Fruit fly (Drosophila melanogaster): Measurements from ENCODE around the gene Mgat3.
A peak's percentile ranks its signal among the peaks of the same experiment; 100 is the strongest.

Mgat3 gene

DNA sequence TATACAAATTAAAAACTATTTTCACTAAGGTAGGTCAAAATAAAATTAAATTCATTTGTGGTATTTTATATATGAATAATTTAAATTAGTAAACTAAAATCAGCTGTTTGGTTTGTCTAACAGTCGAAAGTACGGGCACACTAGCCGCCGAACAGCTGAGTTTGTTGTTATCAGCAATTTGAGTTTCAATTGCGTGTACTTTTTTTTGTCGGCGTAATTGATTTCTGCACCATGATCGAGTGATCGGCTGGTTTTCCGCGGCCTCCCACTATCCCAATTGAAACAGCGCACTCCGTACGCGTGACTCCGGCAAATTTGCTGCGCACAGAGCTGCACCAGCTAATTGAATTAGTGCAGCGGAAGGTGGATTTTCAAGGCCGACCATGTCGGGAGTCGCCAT, 3.3 kb downstream of the Mgat3 start, which contains the start of gene Alg7:
Alg7 (plus strand) TSS at position 153 of the 400 bp plus-strand sequence.
- peak; percentile 49 for TF ChIP-seq bab1 (GFP tag; optimal IDR thresholded peaks at IDR 0.05)
- no peak for TF ChIP-seq CG7101 (tag; optimal IDR thresholded peaks at IDR 0.05)
- peak; percentile 45 for TF ChIP-seq tj (GFP tag; optimal IDR thresholded peaks at IDR 0.05)

DNA sequence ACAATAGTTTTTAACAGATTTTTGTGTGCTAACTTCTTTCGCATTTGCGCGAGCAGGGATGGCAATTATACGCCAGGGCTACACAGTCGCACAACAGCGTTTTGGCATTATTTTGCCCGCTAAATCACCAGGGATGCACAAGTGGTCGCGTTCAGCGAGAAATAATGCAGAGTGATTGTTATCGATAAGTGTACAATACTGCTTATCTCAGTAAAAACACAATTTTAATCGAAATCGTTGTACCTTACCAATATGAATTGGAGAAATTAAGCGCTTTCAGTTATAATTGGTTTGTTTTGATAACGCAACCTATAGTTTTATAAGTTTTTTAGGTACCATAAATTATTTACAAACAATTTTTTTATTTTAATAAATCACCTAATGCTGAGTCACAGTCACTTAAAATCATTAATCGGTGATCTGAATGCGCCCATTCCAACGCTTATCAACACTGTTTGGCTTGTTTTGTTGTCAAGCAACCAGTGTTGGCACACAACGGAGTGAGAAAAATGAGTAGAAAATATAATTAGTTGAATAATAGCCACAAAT, 5.6 kb downstream of the Mgat3 start, which contains the start of the genes Sfmbt and CG5439:
Sfmbt (minus strand) TSS at position 85 of the 549 bp plus-strand sequence.
CG5439 (plus strand) TSS at position 450 of the 549 bp plus-strand sequence.
- peak; percentile 83 for TF ChIP-seq Crg-1 (GFP tag; optimal IDR thresholded peaks at IDR 0.05)
- TF ChIP-seq CG7045 (GFP tag; optimal IDR thresholded peaks at IDR 0.05): peak; percentile 82
- TF ChIP-seq CG12768 (GFP tag; optimal IDR thresholded peaks at IDR 0.05): peak; percentile 85
- TF ChIP-seq toe (GFP tag; optimal IDR thresholded peaks at IDR 0.05): peak; percentile 95
- no peak for TF ChIP-seq kay (GFP tag; ENCODE audit: borderline replicate concordance)
- TF ChIP-seq Hr96 (GFP tag; optimal IDR thresholded peaks at IDR 0.05): peak; percentile 88
- peak in 1 of 2 experiments; percentile 80 for TF ChIP-seq cnc (optimal IDR thresholded peaks at IDR 0.05)
- TF ChIP-seq Clk (GFP tag; optimal IDR thresholded peaks at IDR 0.05): peak; percentile 88
- TF ChIP-seq CG33017 (tag; optimal IDR thresholded peaks at IDR 0.05): peak; percentile 82
- TF ChIP-seq CG1620 (GFP tag; optimal IDR thresholded peaks at IDR 0.05): peak; percentile 91
- peak; percentile 85 for TF ChIP-seq bab1 (GFP tag; optimal IDR thresholded peaks at IDR 0.05)
- peak; percentile 74 for TF ChIP-seq CG14711 (tag; optimal IDR thresholded peaks at IDR 0.05)
- peak; percentile 93 for TF ChIP-seq tj (GFP tag; optimal IDR thresholded peaks at IDR 0.05)
- TF ChIP-seq CG11617 (GFP tag; optimal IDR thresholded peaks at IDR 0.05): peak; percentile 88
- TF ChIP-seq Mnt (GFP tag; optimal IDR thresholded peaks at IDR 0.05): peak; percentile 81
- TF ChIP-seq pad (GFP tag; optimal IDR thresholded peaks at IDR 0.05): peak; percentile 80
- TF ChIP-seq ovo (GFP tag; optimal IDR thresholded peaks at IDR 0.05): peak; percentile 74
- no peak for TF ChIP-seq CG5204 (GFP tag; optimal IDR thresholded peaks at IDR 0.05)
- peak; percentile 57 for TF ChIP-seq cic (GFP tag; optimal IDR thresholded peaks at IDR 0.05)
- TF ChIP-seq CG7101 (tag; optimal IDR thresholded peaks at IDR 0.05): peak; percentile 83

DNA sequence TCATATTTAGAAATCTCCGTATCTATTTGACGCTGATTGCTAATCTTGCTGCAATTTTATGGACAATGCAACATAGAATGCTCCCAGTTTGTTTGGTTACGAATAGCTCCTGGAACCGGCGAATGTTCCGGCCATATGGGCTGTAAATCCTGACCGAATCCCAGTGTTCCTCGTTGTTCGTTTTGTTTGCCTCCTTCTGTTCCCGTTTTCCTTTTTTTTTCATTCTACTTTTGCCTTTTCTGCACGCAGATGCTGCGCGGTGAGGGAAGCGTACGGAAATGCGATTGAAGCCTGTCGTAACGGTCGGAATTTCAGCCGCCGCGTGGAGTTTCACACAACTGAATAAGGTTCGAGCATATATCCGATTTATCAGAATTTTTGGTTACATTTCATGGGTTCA, 6.3 kb downstream of the Mgat3 start, which contains the start of gene CG43925:
CG43925 (plus strand) TSS at position 301 of the 400 bp plus-strand sequence.
- TF ChIP-seq tj (GFP tag; optimal IDR thresholded peaks at IDR 0.05) (no peak), CG33017 (tag; optimal IDR thresholded peaks at IDR 0.05) (no peak), kay (GFP tag; ENCODE audit: borderline replicate concordance) (no peak), CG5204 (GFP tag; optimal IDR thresholded peaks at IDR 0.05) (no peak), CG12768 (GFP tag; optimal IDR thresholded peaks at IDR 0.05) (no peak), CG7045 (GFP tag; optimal IDR thresholded peaks at IDR 0.05) (no peak), toe (GFP tag; optimal IDR thresholded peaks at IDR 0.05) (no peak), cic (GFP tag; optimal IDR thresholded peaks at IDR 0.05) (no peak), Crg-1 (GFP tag; optimal IDR thresholded peaks at IDR 0.05) (no peak)

DNA sequence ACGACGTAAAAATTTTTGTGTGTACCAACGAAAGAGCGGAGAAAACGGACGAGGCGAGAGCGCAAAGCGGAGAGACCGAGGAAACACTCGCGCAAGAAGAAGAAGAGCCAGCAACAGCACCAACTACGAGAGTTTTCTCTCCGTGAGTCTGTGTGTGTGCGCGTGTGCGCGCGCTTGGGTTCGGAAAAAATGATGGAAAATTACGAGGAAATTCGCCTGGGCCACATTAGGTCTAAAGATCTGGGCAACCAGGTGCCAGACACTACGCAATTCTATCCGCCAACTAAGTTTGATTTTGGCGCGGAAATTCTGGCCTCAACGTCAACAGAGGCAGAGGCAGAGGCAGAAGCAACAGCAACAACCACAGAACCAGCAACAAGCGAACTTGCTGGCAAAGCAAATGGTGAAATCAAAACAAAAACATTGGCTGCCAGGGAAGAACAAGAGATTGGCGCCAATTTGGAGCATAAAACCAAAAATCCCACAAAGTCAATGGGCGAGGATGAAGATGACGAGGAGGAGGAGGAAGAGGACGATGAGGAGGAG, 16.5 kb downstream of the Mgat3 start, which contains the start of gene DnaJ-H:
DnaJ-H (minus strand) TSS at position 271 of the 546 bp plus-strand sequence.
- TF ChIP-seq CG7045 (GFP tag; optimal IDR thresholded peaks at IDR 0.05) (no peak), kay (GFP tag; ENCODE audit: borderline replicate concordance) (no peak), tj (GFP tag; optimal IDR thresholded peaks at IDR 0.05) (peak; percentile 88), cic (GFP tag; optimal IDR thresholded peaks at IDR 0.05) (peak; percentile 60), Mnt (GFP tag; optimal IDR thresholded peaks at IDR 0.05) (peak; percentile 37), CG7101 (tag; optimal IDR thresholded peaks at IDR 0.05) (no peak), bab1 (GFP tag; optimal IDR thresholded peaks at IDR 0.05) (no peak), toe (GFP tag; optimal IDR thresholded peaks at IDR 0.05) (no peak), CG5204 (GFP tag; optimal IDR thresholded peaks at IDR 0.05) (no peak)

DNA sequence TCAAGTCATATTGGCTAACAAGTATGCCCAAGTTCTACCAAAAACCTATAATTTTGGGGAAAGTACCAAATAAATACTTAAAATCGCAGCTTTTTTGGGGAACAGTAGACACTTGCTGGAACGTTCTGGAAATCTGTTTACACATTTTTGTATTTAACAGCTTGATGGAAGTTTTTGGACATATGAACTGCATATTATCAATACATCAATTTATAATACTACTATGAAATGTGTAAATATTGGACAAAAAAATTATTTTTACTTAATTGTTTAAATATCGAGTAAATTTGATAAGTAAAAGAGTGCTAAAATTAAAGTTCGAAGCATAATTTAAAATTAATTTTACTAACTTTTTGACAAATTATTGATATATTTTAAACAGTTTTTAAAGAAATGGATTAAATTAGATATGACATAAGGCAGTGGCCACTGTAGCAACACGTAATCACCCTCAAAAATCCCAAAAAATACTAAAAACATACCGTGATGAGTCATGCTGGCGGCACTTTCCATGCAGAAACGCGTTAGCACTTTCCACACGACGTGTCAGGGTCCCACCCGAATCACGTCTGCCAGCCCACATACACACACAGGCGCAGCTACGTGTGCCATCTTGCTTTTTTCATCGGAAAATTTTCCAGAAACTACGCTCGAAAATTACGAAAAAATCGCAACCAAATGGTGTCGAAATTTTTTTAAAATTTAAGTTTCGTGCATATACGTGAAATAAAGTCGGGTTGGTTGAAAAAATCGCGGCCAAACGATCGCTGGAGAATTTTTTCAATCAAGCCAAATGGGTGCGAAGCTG, 17.2 kb downstream of the Mgat3 start, which contains the start of gene Sirt1:
Sirt1 (plus strand) TSS at position 571 of the 808 bp plus-strand sequence.
- TF ChIP-seq cic (GFP tag; optimal IDR thresholded peaks at IDR 0.05): peak; percentile 88
- TF ChIP-seq CG5204 (GFP tag; optimal IDR thresholded peaks at IDR 0.05): no peak
- TF ChIP-seq CG12768 (GFP tag; optimal IDR thresholded peaks at IDR 0.05): peak; percentile 78
- TF ChIP-seq tj (GFP tag; optimal IDR thresholded peaks at IDR 0.05): no peak
- TF ChIP-seq CG7101 (tag; optimal IDR thresholded peaks at IDR 0.05): peak; percentile 86
- peak in 1 of 2 experiments; percentile 12 for TF ChIP-seq cnc (optimal IDR thresholded peaks at IDR 0.05)
- peak; percentile 82 for TF ChIP-seq Mnt (GFP tag; optimal IDR thresholded peaks at IDR 0.05)
- no peak for TF ChIP-seq Clk (GFP tag; optimal IDR thresholded peaks at IDR 0.05)
- TF ChIP-seq bab1 (GFP tag; optimal IDR thresholded peaks at IDR 0.05): peak; percentile 43
- peak; percentile 23 for TF ChIP-seq Crg-1 (GFP tag; optimal IDR thresholded peaks at IDR 0.05)
- TF ChIP-seq ovo (GFP tag; optimal IDR thresholded peaks at IDR 0.05): peak; percentile 55
- peak; percentile 46 for TF ChIP-seq CG1620 (GFP tag; optimal IDR thresholded peaks at IDR 0.05)
- TF ChIP-seq CG11617 (GFP tag; optimal IDR thresholded peaks at IDR 0.05): peak; percentile 85
- peak; percentile 99 for TF ChIP-seq kay (GFP tag; ENCODE audit: borderline replicate concordance)
- TF ChIP-seq CG33017 (tag; optimal IDR thresholded peaks at IDR 0.05): peak; percentile 73
- TF ChIP-seq toe (GFP tag; optimal IDR thresholded peaks at IDR 0.05): no peak
- TF ChIP-seq pad (GFP tag; optimal IDR thresholded peaks at IDR 0.05): peak; percentile 76
- peak; percentile 79 for TF ChIP-seq CG14711 (tag; optimal IDR thresholded peaks at IDR 0.05)
- no peak for TF ChIP-seq Hr96 (GFP tag; optimal IDR thresholded peaks at IDR 0.05)
- peak; percentile 79 for TF ChIP-seq CG7045 (GFP tag; optimal IDR thresholded peaks at IDR 0.05)
